Fruit fly (Drosophila melanogaster) whole organism, embryonic: Measurements from ENCODE around the gene Cralbp.

Experiments used
- B-H2 ChIP-seq: fragments of 200-800 bp; sonication (Bioruptor generic); optimal IDR thresholded peaks from 2 replicates; lab custom pipeline; 2018; ENCODE audit warnings: missing biosample characterization, mild to moderate bottlenecking, missing genetic modification characterization
- CG10366 ChIP-seq: fragments of 200-800 bp; sonication (Bioruptor generic); IDR thresholded peaks from 2 replicates; pipeline ENCODE4 v1.3.6; 2022; ENCODE audit warnings: missing biosample characterization, missing genetic modification characterization
- CG11504 ChIP-seq: fragments of 200-800 bp; sonication (Bioruptor generic); optimal IDR thresholded peaks from 3 replicates; lab custom pipeline; 2019; ENCODE audit warnings: missing biosample characterization, mild to moderate bottlenecking, missing genetic modification characterization, moderate library complexity
- CG11696 ChIP-seq: fragments of 200-800 bp; sonication (Bioruptor generic); IDR thresholded peaks from 2 replicates; pipeline ENCODE4 v1.3.6; 2022; ENCODE audit warnings: missing biosample characterization, missing genetic modification characterization
- CG11723 ChIP-seq: fragments of 200-800 bp; sonication (Bioruptor generic); optimal IDR thresholded peaks from 2 replicates; lab custom pipeline; 2017; ENCODE audit warnings: missing biosample characterization, mild to moderate bottlenecking, missing genetic modification characterization
- CG1233 ChIP-seq: fragments of 200-800 bp; sonication (Bioruptor generic); optimal IDR thresholded peaks from 4 replicates; lab custom pipeline; 2018; ENCODE audit warnings: missing biosample characterization, mild to moderate bottlenecking, missing genetic modification characterization
- CG13424 ChIP-seq: fragments of 200-800 bp; sonication (Bioruptor generic); optimal IDR thresholded peaks from 2 replicates; lab custom pipeline; 2019; ENCODE audit warnings: missing biosample characterization, mild to moderate bottlenecking, missing genetic modification characterization, moderate library complexity
- CG15269 ChIP-seq: fragments of 200-800 bp; sonication (Bioruptor generic); optimal IDR thresholded peaks from 2 replicates; lab custom pipeline; 2018; ENCODE audit warnings: missing biosample characterization, mild to moderate bottlenecking, missing genetic modification characterization, moderate library complexity
- CG1603 ChIP-seq: fragments of 200-800 bp; sonication (Bioruptor generic); optimal IDR thresholded peaks from 2 replicates; lab custom pipeline; 2019; ENCODE audit warnings: missing biosample characterization, mild to moderate bottlenecking, missing genetic modification characterization, moderate library complexity
- CG17361 ChIP-seq: fragments of 200-800 bp; sonication (Bioruptor generic); IDR thresholded peaks from 3 replicates; pipeline ENCODE4 v1.3.6; 2022; ENCODE audit warnings: missing biosample characterization, missing genetic modification characterization
- CG18619 ChIP-seq: fragments of 200-800 bp; sonication (Bioruptor generic); optimal IDR thresholded peaks from 3 replicates; lab custom pipeline; 2017; ENCODE audit warnings: missing biosample characterization, mild to moderate bottlenecking, missing genetic modification characterization
- CG18764 ChIP-seq: fragments of 200-800 bp; sonication (Bioruptor generic); optimal IDR thresholded peaks from 3 replicates; lab custom pipeline; 2016; ENCODE audit warnings: missing biosample characterization, missing genetic modification characterization
- CG2678 ChIP-seq: fragments of 200-800 bp; sonication (Bioruptor generic); optimal IDR thresholded peaks from 3 replicates; lab custom pipeline; 2019; ENCODE audit warnings: missing biosample characterization, mild to moderate bottlenecking, missing genetic modification characterization, moderate library complexity
- CG33557 ChIP-seq: fragments of 200-800 bp; sonication (Bioruptor generic); optimal IDR thresholded peaks from 2 replicates; lab custom pipeline; 2019; ENCODE audit warnings: missing biosample characterization, mild to moderate bottlenecking, missing genetic modification characterization, moderate library complexity
- CG6689 ChIP-seq: fragments of 200-800 bp; sonication (Bioruptor generic); IDR thresholded peaks from 2 replicates; pipeline ENCODE4 v1.3.6; 2022; ENCODE audit warnings: missing biosample characterization, missing genetic modification characterization
- CG8290 ChIP-seq, 3 experiments: fragments of 200-800 bp; sonication (Bioruptor generic); optimal IDR thresholded peaks; 2 replicates each; lab custom pipeline; 2016 to 2019; ENCODE audit warnings: missing biosample characterization in 3 of 3, missing genetic modification characterization in 3 of 3, mild to moderate bottlenecking in 2 of 3, moderate library complexity in 1 of 3
- CG9437 ChIP-seq: fragments of 200-800 bp; sonication (Bioruptor generic); optimal IDR thresholded peaks from 2 replicates; lab custom pipeline; 2018; ENCODE audit warnings: missing biosample characterization, mild to moderate bottlenecking, missing genetic modification characterization
- CG9876 ChIP-seq: fragments of 200-800 bp; sonication (Bioruptor generic); optimal IDR thresholded peaks from 2 replicates; lab custom pipeline; 2016; ENCODE audit warnings: missing biosample characterization, missing genetic modification characterization
- D ChIP-seq, 2 experiments: fragments of 200-800 bp in 1 of 2; fragments of >200 bp in 1 of 2; sonication (Bioruptor generic) in 1 of 2; optimal IDR thresholded peaks; 2 replicates in 1 of 2; 3 replicates in 1 of 2; lab custom pipeline; 2017; ENCODE audit warnings: mild to moderate bottlenecking in 1 of 2, missing biosample characterization in 1 of 2, missing genetic modification characterization in 1 of 2, missing genetic modification reagents in 1 of 2
- Hmr ChIP-seq: fragments of 200-800 bp; sonication (Bioruptor generic); optimal IDR thresholded peaks from 3 replicates; lab custom pipeline; 2017; ENCODE audit warnings: mild to moderate bottlenecking, missing biosample characterization, missing genetic modification reagents, missing genetic modification characterization
- Hr51 ChIP-seq, 2 experiments: fragments of 200-800 bp; sonication (Bioruptor generic); optimal IDR thresholded peaks; 2 replicates in 1 of 2; 3 replicates in 1 of 2; lab custom pipeline; 2016 to 2018; ENCODE audit warnings: missing biosample characterization in 2 of 2, missing genetic modification characterization in 2 of 2, mild to moderate bottlenecking in 1 of 2, moderate library complexity in 1 of 2
- NC2β ChIP-seq: fragments of 200-800 bp; sonication (Bioruptor generic); optimal IDR thresholded peaks from 2 replicates; lab custom pipeline; 2016; ENCODE audit warnings: missing biosample characterization, missing genetic modification characterization
- Oaz ChIP-seq: fragments of 200-800 bp; sonication (Bioruptor generic); IDR thresholded peaks from 2 replicates; pipeline ENCODE4 v1.3.6; 2022; ENCODE audit warnings: missing biosample characterization, missing genetic modification characterization
- Oli ChIP-seq: fragments of 200-800 bp; sonication (Bioruptor generic); optimal IDR thresholded peaks from 2 replicates; lab custom pipeline; 2018; ENCODE audit warnings: missing biosample characterization, mild to moderate bottlenecking, missing genetic modification characterization, moderate library complexity
- Sox100B ChIP-seq: fragments of 200-800 bp; sonication (Bioruptor generic); optimal IDR thresholded peaks from 3 replicates; lab custom pipeline; 2018; ENCODE audit warnings: missing biosample characterization, mild to moderate bottlenecking, missing genetic modification characterization
- bab2 ChIP-seq: fragments of 200-800 bp; sonication (Bioruptor generic); optimal IDR thresholded peaks from 2 replicates; lab custom pipeline; 2016; ENCODE audit warnings: missing biosample characterization, missing genetic modification characterization
- crol ChIP-seq: fragments of 200-800 bp; sonication (Bioruptor generic); IDR thresholded peaks from 2 replicates; pipeline ENCODE4 v1.3.6; 2022; ENCODE audit warnings: missing biosample characterization, missing genetic modification characterization
- dmrt99B ChIP-seq: fragments of 200-800 bp; sonication (Bioruptor generic); optimal IDR thresholded peaks from 2 replicates; lab custom pipeline; 2018; ENCODE audit warnings: missing biosample characterization, mild to moderate bottlenecking, missing genetic modification characterization, moderate library complexity
- fd64A ChIP-seq: fragments of 200-800 bp; sonication (Bioruptor generic); optimal IDR thresholded peaks from 3 replicates; lab custom pipeline; 2018; ENCODE audit warnings: missing biosample characterization, mild to moderate bottlenecking, missing genetic modification characterization
- gem ChIP-seq: fragments of 200-800 bp; sonication (Bioruptor generic); optimal IDR thresholded peaks from 2 replicates; lab custom pipeline; 2019; ENCODE audit warnings: missing biosample characterization, mild to moderate bottlenecking, missing genetic modification characterization, moderate library complexity
- gfzf ChIP-seq: fragments of 200-800 bp; sonication (Bioruptor generic); optimal IDR thresholded peaks from 2 replicates; lab custom pipeline; 2016; ENCODE audit warnings: missing biosample characterization, mild to moderate bottlenecking, missing genetic modification characterization, moderate library complexity
- grau ChIP-seq: fragments of 200-800 bp; optimal IDR thresholded peaks from 3 replicates; lab custom pipeline; 2019; ENCODE audit warnings: missing biosample characterization, mild to moderate bottlenecking, missing genetic modification characterization, moderate library complexity
- hth ChIP-seq: fragments of >200 bp; optimal IDR thresholded peaks from 2 replicates; lab custom pipeline; 2017; ENCODE audit warnings: inconsistent platforms
- inv ChIP-seq: fragments of 200-800 bp; sonication (Bioruptor generic); IDR thresholded peaks from 2 replicates; pipeline ENCODE4 v1.3.6; 2022; ENCODE audit warnings: missing biosample characterization, missing genetic modification characterization; ENCODE audit not compliant: partially characterized antibody
- jigr1 ChIP-seq: fragments of 200-800 bp; sonication (Bioruptor generic); IDR thresholded peaks from 3 replicates; pipeline ENCODE4 v1.3.6; 2022; ENCODE audit warnings: missing biosample characterization, missing genetic modification characterization
- lmd ChIP-seq: fragments of 200-800 bp; sonication (Bioruptor generic); IDR thresholded peaks from 2 replicates; pipeline ENCODE4 v1.3.6; 2022; ENCODE audit warnings: missing biosample characterization, missing genetic modification characterization
- lola ChIP-seq, 3 experiments: fragments of >200 bp in 2 of 3; fragments of 200-800 bp in 1 of 3; sonication (Bioruptor generic) in 1 of 3; optimal IDR thresholded peaks; 2 replicates each; lab custom pipeline; 2017 to 2019; ENCODE audit warnings: missing biosample characterization in 3 of 3, missing genetic modification characterization in 3 of 3, mild to moderate bottlenecking in 1 of 3, moderate library complexity in 1 of 3
- lov ChIP-seq, 2 experiments: fragments of 200-800 bp in 1 of 2; fragments of >200 bp in 1 of 2; sonication (Bioruptor generic) in 1 of 2; IDR thresholded peaks in 1 of 2; optimal IDR thresholded peaks in 1 of 2; 2 replicates in 1 of 2; 3 replicates in 1 of 2; pipeline versions ENCODE4 v1.3.6 to Lab custom; 2017 to 2022; ENCODE audit warnings: missing biosample characterization in 1 of 2, missing genetic modification characterization in 1 of 2
- nmo ChIP-seq: fragments of 200-800 bp; sonication (Bioruptor generic); optimal IDR thresholded peaks from 2 replicates; lab custom pipeline; 2018; ENCODE audit warnings: missing biosample characterization, mild to moderate bottlenecking, missing genetic modification characterization, moderate library complexity
- row ChIP-seq: fragments of 200-800 bp; sonication (Bioruptor generic); IDR thresholded peaks from 3 replicates; pipeline ENCODE4 v1.3.6; 2022; ENCODE audit warnings: missing biosample characterization, missing genetic modification characterization
- sens-2 ChIP-seq: fragments of 200-800 bp; sonication (Bioruptor generic); IDR thresholded peaks from 2 replicates; pipeline ENCODE4 v1.3.6; 2022; ENCODE audit warnings: missing biosample characterization, missing genetic modification characterization
- tgo ChIP-seq: fragments of 200-800 bp; sonication (Bioruptor generic); IDR thresholded peaks from 3 replicates; pipeline ENCODE4 v1.3.6; 2022; ENCODE audit warnings: missing biosample characterization, missing genetic modification characterization
- tup ChIP-seq: fragments of 200-800 bp; sonication (Bioruptor generic); optimal IDR thresholded peaks from 2 replicates; lab custom pipeline; 2016; ENCODE audit warnings: missing biosample characterization, mild to moderate bottlenecking, missing genetic modification characterization, moderate library complexity
- zfh2 ChIP-seq: fragments of 200-800 bp; sonication (Bioruptor generic); optimal IDR thresholded peaks from 2 replicates; lab custom pipeline; 2016; ENCODE audit warnings: missing biosample characterization, missing genetic modification characterization

Gene Cralbp

dm6 chr3L:5809201-5809584 lies 22.7 kb upstream of the Cralbp start (continued):
- TF ChIP-seq CG2678 (tag; lab: Kevin White, UChicago), result peak; percentile 71
- TF ChIP-seq tup (GFP tag; lab: Kevin White, UChicago), result no peak
- peak; percentile 13 for TF ChIP-seq Hmr
- TF ChIP-seq Oli (tag; lab: Kevin White, UChicago), result peak; percentile 42
- TF ChIP-seq CG33557 (GFP tag; lab: Kevin White, UChicago), result no peak
- peak in 1 of 2 experiments; percentile 48 for TF ChIP-seq Hr51 (GFP tag; optimal IDR thresholded peaks at IDR 0.05; lab: Kevin White, UChicago)
- TF ChIP-seq NC2β (GFP tag; lab: Kevin White, UChicago), result no peak
- peak; percentile 25 for TF ChIP-seq CG11723 (GFP tag; lab: Kevin White, UChicago)
- peak; percentile 12 for TF ChIP-seq bab2 (GFP tag; lab: Kevin White, UChicago)
- TF ChIP-seq CG13424, result peak; percentile 24
- peak; percentile 55 for TF ChIP-seq Sox100B (GFP tag; lab: Kevin White, UChicago)
- TF ChIP-seq tgo, result peak; percentile 18; the same call in 1 of the 3 replicates
- peak; percentile 44 for TF ChIP-seq CG1233 (GFP tag; lab: Kevin White, UChicago)
- peak; percentile 49 for TF ChIP-seq CG6689
- TF ChIP-seq zfh2, result no peak
- TF ChIP-seq CG11696 (GFP tag; lab: Robert Waterston, UW), result 0 out of 2 replicates have a peak, but pooled peaks have one; percentile 25
- TF ChIP-seq nmo (GFP tag; lab: Kevin White, UChicago), result peak; percentile 57
- TF ChIP-seq CG1603 (tag; lab: Kevin White, UChicago), result peak; percentile 16
- peak in 1 of 3 experiments; percentile 48 for TF ChIP-seq lola (GFP tag; optimal IDR thresholded peaks at IDR 0.05; lab: Kevin White, UChicago)
- no peak for TF ChIP-seq CG8290 (GFP tag; optimal IDR thresholded peaks at IDR 0.05; lab: Kevin White, UChicago)
- no peak for TF ChIP-seq CG8290 (tag; optimal IDR thresholded peaks at IDR 0.05; lab: Kevin White, UChicago)
- peak; percentile 7 for TF ChIP-seq CG18619
- TF ChIP-seq CG17361 (GFP tag; lab: Robert Waterston, UW), result peak; percentile 79; the same call in 2 of the 3 replicates
- no peak for TF ChIP-seq CG18764 (GFP tag; lab: Kevin White, UChicago)
- no peak for TF ChIP-seq gfzf (GFP tag; lab: Kevin White, UChicago)
- TF ChIP-seq crol (GFP tag; lab: Robert Waterston, UW), result no peak
- TF ChIP-seq Oaz (GFP tag; lab: Robert Waterston, UW), result no peak
- TF ChIP-seq CG9437 (GFP tag; lab: Kevin White, UChicago), result peak; percentile 24
- peak; percentile 42; the same call in 2 of the 3 replicates for TF ChIP-seq row (GFP tag; lab: Robert Waterston, UW)
- no peak for TF ChIP-seq lov (optimal IDR thresholded peaks at IDR 0.05; lab: Kevin White, UChicago)
- no peak for TF ChIP-seq lov (GFP tag; IDR thresholded peaks at IDR 0.05; lab: Robert Waterston, UW)
- peak; percentile 33 for TF ChIP-seq dmrt99B (tag; lab: Kevin White, UChicago)
- peak; percentile 64 for TF ChIP-seq CG11504
- no peak for TF ChIP-seq CG9876 (GFP tag; lab: Kevin White, UChicago)
- TF ChIP-seq inv (GFP tag; lab: Robert Waterston, UW), result no peak
- no peak for TF ChIP-seq B-H2 (GFP tag; lab: Kevin White, UChicago)
- no peak for TF ChIP-seq CG10366 (GFP tag; lab: Robert Waterston, UW)
- TF ChIP-seq gem (tag; lab: Kevin White, UChicago), result peak; percentile 71
- peak; percentile 18 for TF ChIP-seq grau (tag; lab: Kevin White, UChicago)
- TF ChIP-seq fd64A (GFP tag; lab: Kevin White, UChicago), result no peak
- TF ChIP-seq hth (lab: Kevin White, UChicago), result no peak
- no peak for TF ChIP-seq sens-2 (GFP tag; lab: Robert Waterston, UW)
- TF ChIP-seq lmd (GFP tag; lab: Robert Waterston, UW), result 0 out of 2 replicates have a peak, but pooled peaks have one; percentile 11
- TF ChIP-seq jigr1 (GFP tag; lab: Robert Waterston, UW), result 0 out of 3 replicates have a peak, but pooled peaks have one; percentile 21
- TF ChIP-seq CG15269 (tag; lab: Kevin White, UChicago), result peak; percentile 30
- TF ChIP-seq D (optimal IDR thresholded peaks at IDR 0.05; lab: Kevin White, UChicago), result no peak
- peak; percentile 36 for TF ChIP-seq D (GFP tag; optimal IDR thresholded peaks at IDR 0.05; lab: Kevin White, UChicago)
